ENCODE assay signal across 2 worm cellular contexts in the genomic region with DNA sequence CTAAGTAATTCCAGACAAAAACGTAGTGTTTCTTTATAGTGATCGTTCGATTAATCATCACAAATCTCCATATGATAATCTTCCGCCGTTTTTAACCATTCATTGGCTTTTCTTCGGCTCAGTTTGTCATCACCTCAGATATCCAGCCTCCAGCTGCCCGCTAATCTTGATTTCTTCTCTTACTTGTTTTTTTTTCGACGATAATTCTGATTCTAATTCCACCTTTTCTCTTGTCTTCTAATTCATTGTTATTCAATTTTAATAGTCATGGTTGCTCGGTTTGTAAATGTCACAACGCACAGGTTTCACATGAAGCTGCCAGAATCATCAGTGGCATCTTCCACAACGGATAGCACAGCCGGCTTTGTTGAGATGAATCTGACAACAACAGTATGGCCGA.
TF ChIP-seq lines count a peak whose summit lies in the region.

A gene (plus strand): TSS at position 301 of the 400 bp plus-strand sequence.

TF ChIP-seq in whole organism, L1 larva, 84 proteins besides CTCF, POLR2A, EP300 and RAD21:
- TF ChIP-seq lin-13 (GFP tag; optimal IDR thresholded peaks at IDR 0.05; lab: Kevin White, UChicago) (no peak), dsc-1 (tag; optimal IDR thresholded peaks at IDR 0.05; lab: Kevin White, UChicago) (peak; percentile 17)

TF ChIP-seq in whole organism, L4 larva, 104 proteins besides CTCF, POLR2A, EP300 and RAD21:
- peak; percentile 44 for TF ChIP-seq aha-1 (tag; lab: Kevin White, UChicago)
- no peak for TF ChIP-seq dmd-6 (GFP tag; IDR thresholded peaks at IDR 0.05; lab: Robert Waterston, UW)
